Worm (Caenorhabditis elegans) whole organism, young adult: ENCODE results near the gene srw-1.

Source experiments
- ccch-3 ChIP-seq: fragments of 200-800 bp; sonication (Bioruptor generic); optimal IDR thresholded peaks from 2 replicates; lab custom pipeline; 2018; ENCODE audit warnings: mild to moderate bottlenecking, missing genetic modification characterization, missing compliant biosample characterization
- ceh-27 ChIP-seq: fragments of 200-800 bp; sonication (Bioruptor generic); optimal IDR thresholded peaks from 2 replicates; lab custom pipeline; 2018; ENCODE audit warnings: mild to moderate bottlenecking, missing genetic modification characterization, moderate library complexity, missing compliant biosample characterization
- ceh-79 ChIP-seq: sonication (generic microtip); optimal IDR thresholded peaks from 2 replicates; lab custom pipeline; 2017; ENCODE audit warnings: mild to moderate bottlenecking, missing genetic modification characterization, missing compliant biosample characterization
- dpff-1 ChIP-seq: sonication (generic microtip); optimal IDR thresholded peaks from 2 replicates; lab custom pipeline; 2017; ENCODE audit warnings: mild to moderate bottlenecking, missing genetic modification characterization, missing compliant biosample characterization
- nhr-27 ChIP-seq: fragments of 200-800 bp; sonication (Bioruptor generic); optimal IDR thresholded peaks from 2 replicates; lab custom pipeline; 2018; ENCODE audit warnings: mild to moderate bottlenecking, missing genetic modification characterization, moderate library complexity, missing compliant biosample characterization
- nhr-90 ChIP-seq: sonication (generic microtip); optimal IDR thresholded peaks from 2 replicates; lab custom pipeline; 2016; ENCODE audit warnings: missing genotype, mild to moderate bottlenecking, missing genetic modification characterization, missing compliant biosample characterization
- snpc-4 ChIP-seq, 5 experiments: fragments of 150-350 bp in 1 of 5; sonication (generic microtip) in 4 of 5; optimal IDR thresholded peaks; 2 replicates each; lab custom pipeline; 2014 to 2018; ENCODE audit warnings: missing genetic modification characterization in 5 of 5, missing biosample characterization in 3 of 5, antibody characterized with exemption in 2 of 5, mild to moderate bottlenecking in 2 of 5, missing compliant biosample characterization in 2 of 5, missing genotype in 2 of 5, moderate library complexity in 2 of 5, missing genetic modification reagents in 1 of 5
- somi-1 ChIP-seq: fragments of 200-800 bp; sonication (Bioruptor generic); optimal IDR thresholded peaks from 2 replicates; lab custom pipeline; 2018; ENCODE audit warnings: mild to moderate bottlenecking, missing genetic modification characterization, missing compliant biosample characterization
- ztf-26 ChIP-seq: sonication (generic microtip); optimal IDR thresholded peaks from 2 replicates; lab custom pipeline; 2017; ENCODE audit warnings: missing genetic modification characterization, missing compliant biosample characterization

ce11 chrV:15244456-15244855 is 46.4 kb downstream of the srw-1 start, which contains the start of gene kin-30:
- TF ChIP-seq ztf-26 (tag; lab: Kevin White, UChicago) = no peak
- no peak for TF ChIP-seq somi-1 (GFP tag; lab: Kevin White, UChicago)
- TF ChIP-seq dpff-1 (tag; lab: Kevin White, UChicago) = no peak
- TF ChIP-seq ceh-79 (tag; lab: Kevin White, UChicago) = no peak
- TF ChIP-seq snpc-4 (GFP tag; optimal IDR thresholded peaks at IDR 0.05; lab: Kevin White, UChicago) = no peak
- TF ChIP-seq snpc-4 (tag; optimal IDR thresholded peaks at IDR 0.05; lab: Kevin White, UChicago) = no peak
- no peak for TF ChIP-seq ccch-3 (GFP tag; lab: Kevin White, UChicago)
- TF ChIP-seq nhr-90 (tag; lab: Kevin White, UChicago) = no peak
- no peak for TF ChIP-seq nhr-27
- TF ChIP-seq ceh-27 = no peak
